Fruit fly (Drosophila melanogaster): ENCODE data around the gene CG9525.

The CG9525 gene

DNA sequence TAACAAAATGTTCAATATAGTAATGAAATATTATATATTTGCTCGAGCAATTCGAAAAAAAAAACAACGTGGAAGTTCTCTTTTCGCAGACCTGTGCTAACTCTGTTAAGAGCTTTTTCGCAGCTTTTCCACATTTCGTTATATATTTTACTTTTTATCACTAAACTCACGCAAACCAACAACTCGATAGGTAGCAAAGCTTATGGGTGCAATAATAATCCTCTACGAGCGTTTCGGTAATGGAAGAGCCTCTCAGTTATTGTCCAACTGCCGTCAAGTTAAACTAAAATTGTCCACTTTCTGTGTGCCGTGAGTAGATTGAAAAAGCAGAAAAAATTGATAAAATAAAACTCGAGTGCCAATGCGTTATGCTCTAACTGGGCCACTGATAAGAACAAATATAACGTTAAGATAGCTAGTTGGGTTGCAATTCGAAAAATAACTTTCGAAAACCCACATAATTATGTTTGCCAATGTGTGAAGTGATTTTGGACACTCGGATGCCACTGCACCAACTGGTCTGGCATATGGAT, 28.4 kb downstream of the CG9525 start, which contains the start of gene Tsp29Fa:
Gene Tsp29Fa, plus strand, starts transcription at position 253 of the 533 bp plus-strand sequence.
- TF ChIP-seq CG2199 (GFP tag; IDR thresholded peaks at IDR 0.05) (no peak), CG15073 (GFP tag; optimal IDR thresholded peaks at IDR 0.05) (no peak), CG18764 (GFP tag; optimal IDR thresholded peaks at IDR 0.05) (no peak), CG9817 (tag; optimal IDR thresholded peaks at IDR 0.05) (no peak), gcm (GFP tag; optimal IDR thresholded peaks at IDR 0.05) (no peak), HmgZ (tag; optimal IDR thresholded peaks at IDR 0.05) (no peak), Dip3 (GFP tag; optimal IDR thresholded peaks at IDR 0.05) (no peak), ERR (GFP tag; optimal IDR thresholded peaks at IDR 0.05) (no peak), CG4854 (GFP tag; optimal IDR thresholded peaks at IDR 0.05) (no peak), vnd (GFP tag; IDR thresholded peaks at IDR 0.05; ENCODE audit: partially characterized antibody) (0 out of 3 replicates have a peak, but pooled peaks have one; percentile 33), Sox102F (GFP tag; optimal IDR thresholded peaks at IDR 0.05) (no peak), CG13624 (GFP tag; optimal IDR thresholded peaks at IDR 0.05) (no peak), Sin3A (optimal IDR thresholded peaks at IDR 0.05) (no peak), CG34224 (GFP tag; IDR thresholded peaks at IDR 0.05; ENCODE audit: partially characterized antibody) (no peak), CG10147 (GFP tag; optimal IDR thresholded peaks at IDR 0.05) (no peak), CG11247 (GFP tag; IDR thresholded peaks at IDR 0.05) (no peak), B-H1 (GFP tag; IDR thresholded peaks at IDR 0.05) (no peak), CG13894 (tag; optimal IDR thresholded peaks at IDR 0.05) (no peak), mirr (GFP tag; optimal IDR thresholded peaks at IDR 0.05) (no peak), CG7928 (GFP tag; optimal IDR thresholded peaks at IDR 0.05) (no peak), CG12744 (GFP tag; optimal IDR thresholded peaks at IDR 0.05) (no peak), CG9727 (GFP tag; optimal IDR thresholded peaks at IDR 0.05) (no peak), Deaf1 (tag; optimal IDR thresholded peaks at IDR 0.05) (no peak), jigr1 (GFP tag; IDR thresholded peaks at IDR 0.05) (no peak), ci (GFP tag; IDR thresholded peaks at IDR 0.05) (no peak), Dref (GFP tag; IDR thresholded peaks at IDR 0.05) (no peak), Dbx (GFP tag; IDR thresholded peaks at IDR 0.05) (no peak), ase (GFP tag; IDR thresholded peaks at IDR 0.05) (no peak), Ssrp (tag; optimal IDR thresholded peaks at IDR 0.05) (no peak), aop (GFP tag; IDR thresholded peaks at IDR 0.05) (no peak), Hmx (GFP tag; optimal IDR thresholded peaks at IDR 0.05) (no peak), bcd (GFP tag; optimal IDR thresholded peaks at IDR 0.05) (no peak), ro (GFP tag; IDR thresholded peaks at IDR 0.05) (no peak), phol (tag; optimal IDR thresholded peaks at IDR 0.05) (no peak), tx (GFP tag; optimal IDR thresholded peaks at IDR 0.05) (no peak), CG13123 (GFP tag; optimal IDR thresholded peaks at IDR 0.05) (no peak), grn (GFP tag; optimal IDR thresholded peaks at IDR 0.05) (peak; percentile 80), slou (GFP tag; optimal IDR thresholded peaks at IDR 0.05) (no peak), Jarid2 (GFP tag; optimal IDR thresholded peaks at IDR 0.05) (peak; percentile 17), CG10654 (GFP tag; optimal IDR thresholded peaks at IDR 0.05) (no peak), ranshi (GFP tag; IDR thresholded peaks at IDR 0.05) (no peak), CG33557 (GFP tag; optimal IDR thresholded peaks at IDR 0.05) (no peak), br (optimal IDR thresholded peaks at IDR 0.05) (no peak), exex (tag; optimal IDR thresholded peaks at IDR 0.05) (peak; percentile 64), dmrt99B (tag; optimal IDR thresholded peaks at IDR 0.05) (no peak), zfh1 (GFP tag; IDR thresholded peaks at IDR 0.05) (no peak), CG9797 (GFP tag; optimal IDR thresholded peaks at IDR 0.05) (no peak), Dip2 (GFP tag; IDR thresholded peaks at IDR 0.05) (no peak), CG7357 (GFP tag; IDR thresholded peaks at IDR 0.05) (no peak), yki (optimal IDR thresholded peaks at IDR 0.05) (no peak), CG10267 (tag; optimal IDR thresholded peaks at IDR 0.05) (no peak), Nf-YB (GFP tag; optimal IDR thresholded peaks at IDR 0.05) (no peak), CG34376 (GFP tag; optimal IDR thresholded peaks at IDR 0.05) (peak; percentile 71)

Measured in whole organism, embryonic.